Worm (Caenorhabditis elegans): ENCODE results near the gene arrd-1.

DNA sequence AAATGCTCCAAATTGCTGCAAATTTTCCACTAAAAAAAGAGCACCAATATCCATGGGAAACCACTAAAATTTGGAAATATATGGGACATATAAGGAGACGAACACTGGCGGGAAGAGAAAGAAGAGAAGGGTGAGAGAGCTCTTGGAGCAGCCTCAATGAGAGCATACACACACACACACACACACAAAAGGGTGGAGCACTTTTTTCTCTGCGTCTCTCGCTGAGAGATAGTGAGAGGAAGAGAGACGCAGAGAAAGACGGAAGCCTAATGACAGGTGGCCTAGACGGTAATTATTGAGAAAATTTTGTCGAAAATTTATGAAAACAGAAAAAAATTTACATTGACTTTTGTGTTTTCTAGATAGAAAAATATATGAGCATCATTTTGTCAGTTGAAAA, 4.8 kb upstream of the arrd-1 start:
- no peak for TF ChIP-seq ama-1 (optimal IDR thresholded peaks at IDR 0.05)
- no peak for TF ChIP-seq hnd-1 (tag; optimal IDR thresholded peaks at IDR 0.05)
- no peak for TF ChIP-seq flt-1 (GFP tag; IDR thresholded peaks at IDR 0.05)
- no peak for TF ChIP-seq aly-1 (tag; optimal IDR thresholded peaks at IDR 0.05)
- no peak for TF ChIP-seq tbx-11 (GFP tag; IDR thresholded peaks at IDR 0.05)
- no peak for TF ChIP-seq ceh-36 (tag; optimal IDR thresholded peaks at IDR 0.05)
- TF ChIP-seq ets-7 (tag; optimal IDR thresholded peaks at IDR 0.05), result no peak
- no peak for TF ChIP-seq F13C5.2 (tag; optimal IDR thresholded peaks at IDR 0.05)
- TF ChIP-seq tra-4 (tag; optimal IDR thresholded peaks at IDR 0.05), result no peak
- TF ChIP-seq ceh-13 (GFP tag; optimal IDR thresholded peaks at IDR 0.05), result no peak
- TF ChIP-seq B0310.2 (tag; optimal IDR thresholded peaks at IDR 0.05), result no peak
- no peak for TF ChIP-seq pes-1 (GFP tag; IDR thresholded peaks at IDR 0.05)
